Fruit fly (Drosophila melanogaster): ENCODE data around the gene CG12316.

Gene CG12316

dm6 chr3L:15142004-15142890 is 5.5 kb upstream of the CG12316 start, which contains the start of gene Pdi (continued):
- TF ChIP-seq CG6689 (GFP tag; IDR thresholded peaks at IDR 0.05) = no peak
- no peak for TF ChIP-seq CG16863 (GFP tag; optimal IDR thresholded peaks at IDR 0.05)
- no peak for TF ChIP-seq ERR (GFP tag; optimal IDR thresholded peaks at IDR 0.05)
- peak; percentile 87 for TF ChIP-seq pzg (GFP tag; optimal IDR thresholded peaks at IDR 0.05)
- TF ChIP-seq NC2α (GFP tag; optimal IDR thresholded peaks at IDR 0.05) = peak; percentile 75
- TF ChIP-seq gsb-n (tag; optimal IDR thresholded peaks at IDR 0.05) = peak; percentile 32
- TF ChIP-seq CG1024 (GFP tag; IDR thresholded peaks at IDR 0.05) = no peak
- peak; percentile 97 for TF ChIP-seq CTCF (GFP tag; optimal IDR thresholded peaks at IDR 0.05)
- no peak for TF ChIP-seq Abd-B (GFP tag; optimal IDR thresholded peaks at IDR 0.05)
- peak; percentile 26 for TF ChIP-seq Fer3 (tag; optimal IDR thresholded peaks at IDR 0.05)
- no peak for TF ChIP-seq CG15011 (GFP tag; optimal IDR thresholded peaks at IDR 0.05)
- TF ChIP-seq Hsf (GFP tag; optimal IDR thresholded peaks at IDR 0.05) = peak; percentile 16
- peak; percentile 4 for TF ChIP-seq caup (GFP tag; optimal IDR thresholded peaks at IDR 0.05; ENCODE audit: severe bottlenecking)
- TF ChIP-seq CG12769 (tag; optimal IDR thresholded peaks at IDR 0.05) = peak; percentile 43
- no peak for TF ChIP-seq eve (GFP tag; optimal IDR thresholded peaks at IDR 0.05)
- peak; percentile 33 for TF ChIP-seq Bteb2 (GFP tag; optimal IDR thresholded peaks at IDR 0.05)
- no peak for TF ChIP-seq CG43689 (GFP tag; IDR thresholded peaks at IDR 0.05)
- TF ChIP-seq Dip2 (GFP tag; IDR thresholded peaks at IDR 0.05) = peak; percentile 97

dm6 chr3L:15141118-15142003 is 4.6 kb upstream of the CG12316 start:
- peak; percentile 42; the same call in 1 of the 2 replicates for TF ChIP-seq Drgx (GFP tag; IDR thresholded peaks at IDR 0.05)
- 0 out of 3 replicates have a peak, but pooled peaks have one; percentile 13 for TF ChIP-seq Doc3 (GFP tag; IDR thresholded peaks at IDR 0.05; ENCODE audit: partially characterized antibody)
- no peak for TF ChIP-seq CG8944 (GFP tag; optimal IDR thresholded peaks at IDR 0.05)
- TF ChIP-seq CG11723 (GFP tag; optimal IDR thresholded peaks at IDR 0.05) = peak; percentile 8
- TF ChIP-seq CG14441 (GFP tag; IDR thresholded peaks at IDR 0.05) = peak; percentile 26; the same call in 1 of the 2 replicates
- TF ChIP-seq fru (optimal IDR thresholded peaks at IDR 0.05) = no peak
- TF ChIP-seq ttk (GFP tag; IDR thresholded peaks at IDR 0.05) = peak; percentile 37; the same call in 1 of the 2 replicates
- peak; percentile 81 for TF ChIP-seq pros (GFP tag; optimal IDR thresholded peaks at IDR 0.05)
- TF ChIP-seq ci (GFP tag; IDR thresholded peaks at IDR 0.05) = peak; percentile 22; the same call in 2 of the 3 replicates
- peak; percentile 3 for TF ChIP-seq gfzf (GFP tag; optimal IDR thresholded peaks at IDR 0.05)
- TF ChIP-seq CG18262 (tag; optimal IDR thresholded peaks at IDR 0.05) = peak; percentile 33
- peak; percentile 3 for TF ChIP-seq usp (GFP tag; optimal IDR thresholded peaks at IDR 0.05)
- TF ChIP-seq Spps (tag; optimal IDR thresholded peaks at IDR 0.05) = no peak
- peak; percentile 83 for TF ChIP-seq kni (GFP tag; optimal IDR thresholded peaks at IDR 0.05)
- peak; percentile 20 for TF ChIP-seq Fer3 (tag; optimal IDR thresholded peaks at IDR 0.05)
- peak; percentile 61 for TF ChIP-seq zen (tag; optimal IDR thresholded peaks at IDR 0.05)
- TF ChIP-seq CG14710 (tag; optimal IDR thresholded peaks at IDR 0.05) = peak; percentile 29
- peak; percentile 24 for TF ChIP-seq Chrac-16 (GFP tag; optimal IDR thresholded peaks at IDR 0.05)
- TF ChIP-seq CG12391 (tag; optimal IDR thresholded peaks at IDR 0.05) = peak; percentile 46
- TF ChIP-seq CG15514 (GFP tag; optimal IDR thresholded peaks at IDR 0.05) = peak; percentile 37
- peak; percentile 25 for TF ChIP-seq abd-A (tag; optimal IDR thresholded peaks at IDR 0.05)
- peak; percentile 19 for TF ChIP-seq Hmr (GFP tag; optimal IDR thresholded peaks at IDR 0.05)
- TF ChIP-seq knrl (GFP tag; IDR thresholded peaks at IDR 0.05; ENCODE audit: partially characterized antibody) = no peak
- 0 out of 2 replicates have a peak, but pooled peaks have one; percentile 17 for TF ChIP-seq CG11085 (GFP tag; IDR thresholded peaks at IDR 0.05)
- peak; percentile 36; the same call in 1 of the 2 replicates for TF ChIP-seq al (GFP tag; IDR thresholded peaks at IDR 0.05)
- no peak for TF ChIP-seq NC2β (GFP tag; optimal IDR thresholded peaks at IDR 0.05)
- peak; percentile 96 for TF ChIP-seq Sry-β (GFP tag; optimal IDR thresholded peaks at IDR 0.05)
- TF ChIP-seq CG30403 (GFP tag; optimal IDR thresholded peaks at IDR 0.05) = peak; percentile 59
- peak; percentile 59 for TF ChIP-seq Xrp1 (GFP tag; IDR thresholded peaks at IDR 0.05)
